Fruit fly (Drosophila melanogaster): ENCODE measurements around the gene Aps.

dm6 chr3L:10899087-10899511 lies at the start of gene Aps:
- no peak for TF ChIP-seq usp (GFP tag; optimal IDR thresholded peaks at IDR 0.05)
- TF ChIP-seq psq (optimal IDR thresholded peaks at IDR 0.05): no peak

Data from whole organism.